Fruit fly (Drosophila melanogaster) whole organism, wandering third instar larva: ENCODE measurements around the gene 5PtaseI.

Experiments
- Abd-B ChIP-seq: fragments of >200 bp; optimal IDR thresholded peaks from 2 replicates; lab custom pipeline; 2017; ENCODE audit warnings: missing biosample characterization, missing genetic modification characterization
- CG9705 ChIP-seq: fragments of 200-800 bp; sonication (Bioruptor generic); optimal IDR thresholded peaks from 2 replicates; lab custom pipeline; 2018; ENCODE audit warnings: missing biosample characterization, mild to moderate bottlenecking, missing genetic modification characterization
- Dfd ChIP-seq: fragments of >200 bp; optimal IDR thresholded peaks from 2 replicates; lab custom pipeline; 2017; ENCODE audit warnings: missing biosample characterization, missing genetic modification characterization
- Sp1 ChIP-seq: fragments of 200-800 bp; sonication (Bioruptor generic); optimal IDR thresholded peaks from 3 replicates; lab custom pipeline; 2019; ENCODE audit warnings: missing biosample characterization, mild to moderate bottlenecking, missing genetic modification characterization, moderate library complexity
- dmrt93B ChIP-seq: fragments of 200-800 bp; sonication (Bioruptor generic); optimal IDR thresholded peaks from 2 replicates; lab custom pipeline; 2018; ENCODE audit warnings: missing biosample characterization, mild to moderate bottlenecking, missing genetic modification characterization
- foxo ChIP-seq, 2 experiments: fragments of 200-800 bp; sonication (Bioruptor generic); optimal IDR thresholded peaks; 2 replicates in 1 of 2; 3 replicates in 1 of 2; lab custom pipeline; 2016 to 2017; ENCODE audit warnings: missing biosample characterization in 2 of 2, missing genetic modification characterization in 2 of 2
- fru ChIP-seq: fragments of 200-800 bp; sonication (Bioruptor generic); optimal IDR thresholded peaks from 3 replicates; lab custom pipeline; 2016; ENCODE audit warnings: missing biosample characterization, mild to moderate bottlenecking, missing genetic modification characterization
- jim ChIP-seq: fragments of 175-275, 200-325 bp; sonication (Bioruptor generic); optimal IDR thresholded peaks from 2 replicates; lab custom pipeline; 2016; ENCODE audit warnings: missing biosample characterization, mild to moderate bottlenecking, missing genetic modification characterization
- pan ChIP-seq: fragments of >200 bp; optimal IDR thresholded peaks from 2 replicates; lab custom pipeline; 2017
- sage ChIP-seq: fragments of 200-800 bp; sonication (Bioruptor generic); optimal IDR thresholded peaks from 2 replicates; lab custom pipeline; 2016; ENCODE audit warnings: missing biosample characterization, mild to moderate bottlenecking, missing genetic modification characterization
- usp ChIP-seq: fragments of >200 bp; optimal IDR thresholded peaks from 2 replicates; lab custom pipeline; 2017; ENCODE audit warnings: missing biosample characterization, missing genetic modification characterization

- TF ChIP-seq CG9705 (GFP tag; lab: Kevin White, UChicago) (no peak), usp (GFP tag; lab: Kevin White, UChicago) (no peak), sage (GFP tag; lab: Kevin White, UChicago) (no peak), pan (lab: Kevin White, UChicago) (no peak), jim (GFP tag; lab: Kevin White, UChicago) (no peak), dmrt93B (GFP tag; lab: Kevin White, UChicago) (no peak), Sp1 (GFP tag; lab: Kevin White, UChicago) (no peak), Dfd (GFP tag; lab: Kevin White, UChicago) (no peak), foxo (GFP tag; optimal IDR thresholded peaks at IDR 0.05; lab: Kevin White, UChicago) (no peak), fru (GFP tag; lab: Kevin White, UChicago) (no peak), Abd-B (GFP tag; lab: Kevin White, UChicago) (no peak)
Measured at dm6 chr3R:25005748-25006147, 39.2 kb downstream of the 5PtaseI start.
